Worm (Caenorhabditis elegans): ENCODE measurements around the gene pst-2.
A peak's percentile ranks its signal among the peaks of the same experiment; 100 is the strongest.
"Not testable (repeated sequence)": the region's sequence is repeated elsewhere in the genome, so short reads cannot be mapped to it uniquely, and the experiment has no call there.

pst-2 gene

ce11 chrIII:5635179-5635578 lies 45.1 kb upstream of the pst-2 start, which contains the start of gene ckk-1:
Gene ckk-1, plus strand, starts transcription at chrIII:5635479.
- TF ChIP-seq ztf-3 (GFP tag; optimal IDR thresholded peaks at IDR 0.05) (no peak), nfyb-1 (GFP tag; IDR thresholded peaks at IDR 0.05) (no peak), pbrm-1 (GFP tag; IDR thresholded peaks at IDR 0.05) (no peak), ztf-6 (GFP tag; IDR thresholded peaks at IDR 0.05) (no peak), lsy-27 (tag; optimal IDR thresholded peaks at IDR 0.05; ENCODE audit: borderline replicate concordance, insufficient read depth) (no peak), ztf-28 (GFP tag; IDR thresholded peaks at IDR 0.05) (no peak), die-1 (tag; optimal IDR thresholded peaks at IDR 0.05) (no peak), rpc-1 (optimal IDR thresholded peaks at IDR 0.05) (no peak), rpc-1 (tag; optimal IDR thresholded peaks at IDR 0.05) (no peak), tbp1 (GFP tag; optimal IDR thresholded peaks at IDR 0.05) (no peak), tbx-9 (tag; optimal IDR thresholded peaks at IDR 0.05; ENCODE audit: borderline replicate concordance) (no peak), hlh-12 (tag; optimal IDR thresholded peaks at IDR 0.05) (no peak), nfya-1 (tag; optimal IDR thresholded peaks at IDR 0.05; ENCODE audit: borderline replicate concordance, insufficient read depth) (no peak), nhr-27 (tag; optimal IDR thresholded peaks at IDR 0.05) (no peak), bed-2 (GFP tag; IDR thresholded peaks at IDR 0.05) (no peak), ets-4 (GFP tag; optimal IDR thresholded peaks at IDR 0.05) (no peak), unc-130 (GFP tag; optimal IDR thresholded peaks at IDR 0.05) (no peak), nhr-120 (GFP tag; IDR thresholded peaks at IDR 0.05) (no peak), let-526 (GFP tag; IDR thresholded peaks at IDR 0.05) (no peak), Y95B8A.8 (GFP tag; IDR thresholded peaks at IDR 0.05) (no peak)

- TF ChIP-seq aptf-2 (GFP tag; conservative IDR thresholded peaks at IDR 0.05): peak; percentile 64; the same call in 1 of the 2 replicates
- peak; percentile 37; the same call in 1 of the 2 replicates for TF ChIP-seq hmg-20 (GFP tag; IDR thresholded peaks at IDR 0.05)
- TF ChIP-seq rcor-1 (GFP tag; IDR thresholded peaks at IDR 0.05): peak; percentile 93
- TF ChIP-seq Y53G8AR.9 (GFP tag; conservative IDR thresholded peaks at IDR 0.05): peak; percentile 87
- peak; percentile 90 for TF ChIP-seq attf-6 (GFP tag; IDR thresholded peaks at IDR 0.05)
- peak; percentile 83 for TF ChIP-seq B0019.2 (GFP tag; conservative IDR thresholded peaks at IDR 0.05)
- peak; percentile 100 for TF ChIP-seq egrh-3 (GFP tag; IDR thresholded peaks at IDR 0.05)
- peak; percentile 30 for TF ChIP-seq lin-54 (GFP tag; optimal IDR thresholded peaks at IDR 0.05)
- peak; percentile 95 for TF ChIP-seq madf-6 (GFP tag; IDR thresholded peaks at IDR 0.05)
- TF ChIP-seq attf-3 (GFP tag; conservative IDR thresholded peaks at IDR 0.05): peak; percentile 79
- TF ChIP-seq bed-2 (GFP tag; IDR thresholded peaks at IDR 0.05): peak; percentile 73; the same call in 1 of the 2 replicates
- peak; percentile 91 for TF ChIP-seq Y95B8A.8 (GFP tag; IDR thresholded peaks at IDR 0.05)
- peak; percentile 87 for TF ChIP-seq F33H1.4 (GFP tag; IDR thresholded peaks at IDR 0.05)
- peak; percentile 72 for TF ChIP-seq tbp1 (GFP tag; optimal IDR thresholded peaks at IDR 0.05)
- TF ChIP-seq hmg-1.2 (GFP tag; IDR thresholded peaks at IDR 0.05): peak; percentile 64
- 0 out of 2 replicates have a peak, but pooled peaks have one; percentile 40 for TF ChIP-seq let-526 (GFP tag; IDR thresholded peaks at IDR 0.05)
- 0 out of 2 replicates have a peak, but pooled peaks have one; percentile 40 for TF ChIP-seq madf-3 (GFP tag; IDR thresholded peaks at IDR 0.05)
- TF ChIP-seq madf-8 (GFP tag; conservative IDR thresholded peaks at IDR 0.05): peak; percentile 91
- peak; percentile 56 for TF ChIP-seq him-1 (tag; optimal IDR thresholded peaks at IDR 0.05)
- TF ChIP-seq ceh-91 (GFP tag; IDR thresholded peaks at IDR 0.05): peak; percentile 82
- TF ChIP-seq D2030.7 (GFP tag; IDR thresholded peaks at IDR 0.05): peak; percentile 98
- peak; percentile 100 for TF ChIP-seq pbrm-1 (GFP tag; IDR thresholded peaks at IDR 0.05)
- TF ChIP-seq ztf-28 (GFP tag; IDR thresholded peaks at IDR 0.05): peak; percentile 81
- TF ChIP-seq lir-1 (GFP tag; conservative IDR thresholded peaks at IDR 0.05): peak; percentile 50; the same call in 1 of the 2 replicates
- peak; percentile 63 for TF ChIP-seq K11D2.4 (GFP tag; IDR thresholded peaks at IDR 0.05)
- 0 out of 2 replicates have a peak, but pooled peaks have one; percentile 10 for TF ChIP-seq cebp-1 (GFP tag; IDR thresholded peaks at IDR 0.05)
- not testable (repeated sequence) for TF ChIP-seq cebp-1 (tag; optimal IDR thresholded peaks at IDR 0.05)
- peak; percentile 68 for TF ChIP-seq snpc-1.1 (tag; optimal IDR thresholded peaks at IDR 0.05; ENCODE audit: insufficient read depth)
- peak; percentile 85 for TF ChIP-seq C17E4.6 (GFP tag; IDR thresholded peaks at IDR 0.05)
- TF ChIP-seq ceh-100 (GFP tag; IDR thresholded peaks at IDR 0.05): peak; percentile 73
- peak; percentile 23 for TF ChIP-seq snpc-4 (GFP tag; optimal IDR thresholded peaks at IDR 0.05)
- peak in 3 of 4 experiments; percentile 67 to 92 (median 81) for TF ChIP-seq snpc-4 (tag; optimal IDR thresholded peaks at IDR 0.05)
These were observed 42.8 kb upstream of the pst-2 start for ce11 chrIII:5637297-5637876.
